Fruit fly (Drosophila melanogaster) whole organism, prepupa: ENCODE results near the gene CG12576.

Source experiments
- Blimp-1 ChIP-seq: fragments of 200-800 bp; sonication (Bioruptor generic); optimal IDR thresholded peaks from 3 replicates; lab custom pipeline; 2017; ENCODE audit warnings: missing biosample characterization, missing genetic modification characterization, mild to moderate bottlenecking, moderate library complexity, missing genetic modification reagents
- CG10631 ChIP-seq: fragments of 200-800 bp; sonication (Bioruptor generic); optimal IDR thresholded peaks from 2 replicates; lab custom pipeline; 2016; ENCODE audit warnings: missing biosample characterization, missing genetic modification characterization
- CG11294 ChIP-seq: fragments of 200-800 bp; sonication (Bioruptor generic); IDR thresholded peaks from 2 replicates; pipeline ENCODE4 v1.3.6; 2022; ENCODE audit warnings: missing biosample characterization, missing genetic modification characterization
- CG11762 ChIP-seq: fragments of 200-800 bp; sonication (Bioruptor generic); optimal IDR thresholded peaks from 3 replicates; lab custom pipeline; 2016; ENCODE audit warnings: missing biosample characterization, missing genetic modification characterization; ENCODE audit not compliant: insufficient read depth
- CG11902 ChIP-seq: fragments of 200-800 bp; sonication (Bioruptor generic); optimal IDR thresholded peaks from 3 replicates; lab custom pipeline; 2016; ENCODE audit warnings: missing biosample characterization, missing genetic modification characterization
- CG15336 ChIP-seq: fragments of 200-800 bp; sonication (Bioruptor generic); IDR thresholded peaks from 2 replicates; pipeline ENCODE4 v1.3.6; 2022; ENCODE audit warnings: missing biosample characterization, missing genetic modification characterization
- CG1621 ChIP-seq: fragments of 200-800 bp; sonication (Bioruptor generic); optimal IDR thresholded peaks from 3 replicates; lab custom pipeline; 2018; ENCODE audit warnings: missing biosample characterization, mild to moderate bottlenecking, missing genetic modification characterization
- CG16779 ChIP-seq: fragments of 200-800 bp; sonication (Bioruptor generic); optimal IDR thresholded peaks from 3 replicates; lab custom pipeline; 2017; ENCODE audit warnings: missing biosample characterization, mild to moderate bottlenecking, missing genetic modification characterization
- CG3032 ChIP-seq: fragments of 200-800 bp; optimal IDR thresholded peaks from 2 replicates; lab custom pipeline; 2019; ENCODE audit warnings: missing biosample characterization, mild to moderate bottlenecking, missing genetic modification characterization, moderate library complexity
- CG31627 ChIP-seq: fragments of 200-800 bp; sonication (Bioruptor generic); optimal IDR thresholded peaks from 3 replicates; lab custom pipeline; 2016; ENCODE audit warnings: missing biosample characterization, missing genetic modification characterization
- CG32006 ChIP-seq: fragments of 200-800 bp; sonication (Bioruptor generic); optimal IDR thresholded peaks from 3 replicates; lab custom pipeline; 2017; ENCODE audit warnings: missing biosample characterization, mild to moderate bottlenecking, missing genetic modification characterization
- CG34406 ChIP-seq: fragments of 200-800 bp; sonication (Bioruptor generic); optimal IDR thresholded peaks from 3 replicates; lab custom pipeline; 2016; ENCODE audit warnings: missing biosample characterization, missing genetic modification characterization
- CG3919 ChIP-seq: fragments of 200-800 bp; sonication (Bioruptor generic); optimal IDR thresholded peaks from 3 replicates; lab custom pipeline; 2016; ENCODE audit warnings: missing biosample characterization, missing genetic modification characterization
- CG6276 ChIP-seq: fragments of 200-800 bp; sonication (Bioruptor generic); optimal IDR thresholded peaks from 2 replicates; lab custom pipeline; 2017; ENCODE audit warnings: missing biosample characterization, mild to moderate bottlenecking, missing genetic modification characterization
- CG6808 ChIP-seq: fragments of 200-800 bp; sonication (Bioruptor generic); optimal IDR thresholded peaks from 3 replicates; lab custom pipeline; 2017; ENCODE audit warnings: missing biosample characterization, missing genetic modification characterization, mild to moderate bottlenecking, moderate library complexity, missing genetic modification reagents
- CG6854 ChIP-seq: fragments of 200-800 bp; sonication (Bioruptor generic); optimal IDR thresholded peaks from 2 replicates; lab custom pipeline; 2017; ENCODE audit warnings: missing biosample characterization, mild to moderate bottlenecking, missing genetic modification characterization
- CG8319 ChIP-seq: fragments of 200-800 bp; sonication (Bioruptor generic); optimal IDR thresholded peaks from 3 replicates; lab custom pipeline; 2016; ENCODE audit warnings: missing biosample characterization, missing genetic modification characterization
- CG9139 ChIP-seq: fragments of 200-800 bp; sonication (Bioruptor generic); optimal IDR thresholded peaks from 3 replicates; lab custom pipeline; 2017; ENCODE audit warnings: missing biosample characterization, mild to moderate bottlenecking, missing genetic modification characterization
- Eip75B ChIP-seq: fragments of 200-800 bp; sonication (Bioruptor generic); optimal IDR thresholded peaks from 3 replicates; lab custom pipeline; 2016; ENCODE audit warnings: missing biosample characterization, missing genetic modification characterization
- Eip78C ChIP-seq: fragments of 200-800 bp; sonication (Bioruptor generic); peaks from one replicate; lab custom pipeline; 2016; ENCODE audit warnings: missing biosample characterization, missing genetic modification characterization
- Eip93F ChIP-seq: fragments of 200-800 bp; sonication (Bioruptor generic); optimal IDR thresholded peaks from 2 replicates; lab custom pipeline; 2016; ENCODE audit warnings: missing biosample characterization, mild to moderate bottlenecking, missing genetic modification characterization
- Ets21C ChIP-seq: fragments of 200-800 bp; sonication (Bioruptor generic); optimal IDR thresholded peaks from 3 replicates; lab custom pipeline; 2016; ENCODE audit warnings: missing biosample characterization, missing genetic modification characterization
- Gug ChIP-seq: fragments of 200-800 bp; sonication (Bioruptor generic); IDR thresholded peaks from 2 replicates; pipeline ENCODE4 v1.3.6; 2022; ENCODE audit warnings: missing biosample characterization, missing genetic modification characterization
- Hr38 ChIP-seq: sonication (Bioruptor generic); optimal IDR thresholded peaks from 2 replicates; lab custom pipeline; 2016; ENCODE audit warnings: missing biosample characterization, missing genetic modification characterization
- Hr39 ChIP-seq: fragments of 200-800 bp; sonication (Bioruptor generic); optimal IDR thresholded peaks from 2 replicates; lab custom pipeline; 2016; ENCODE audit warnings: missing biosample characterization, missing genetic modification characterization
- Met ChIP-seq: fragments of 200-800 bp; sonication (Bioruptor generic); optimal IDR thresholded peaks from 3 replicates; lab custom pipeline; 2016; ENCODE audit warnings: missing biosample characterization, missing genetic modification characterization
- Smox ChIP-seq: fragments of 200-800 bp; sonication (Bioruptor generic); optimal IDR thresholded peaks from 3 replicates; lab custom pipeline; 2016; ENCODE audit warnings: missing biosample characterization, missing genetic modification characterization
- Sox102F ChIP-seq: fragments of 200-800 bp; sonication (Bioruptor generic); optimal IDR thresholded peaks from 2 replicates; lab custom pipeline; 2016; ENCODE audit warnings: missing biosample characterization, mild to moderate bottlenecking, missing genetic modification characterization
- Sox14 ChIP-seq: fragments of 200-800 bp; sonication (Bioruptor generic); optimal IDR thresholded peaks from 3 replicates; lab custom pipeline; 2016; ENCODE audit warnings: missing biosample characterization, missing genetic modification characterization
- Sox15 ChIP-seq: fragments of 200-800 bp; sonication (Bioruptor generic); optimal IDR thresholded peaks from 3 replicates; lab custom pipeline; 2016; ENCODE audit warnings: missing biosample characterization, missing genetic modification characterization
- achi ChIP-seq: fragments of 200-800 bp; sonication (Bioruptor generic); optimal IDR thresholded peaks from 3 replicates; lab custom pipeline; 2016; ENCODE audit warnings: missing biosample characterization, missing genetic modification characterization
- acj6 ChIP-seq: fragments of 200-800 bp; sonication (Bioruptor generic); optimal IDR thresholded peaks from 3 replicates; lab custom pipeline; 2016; ENCODE audit warnings: missing biosample characterization, missing genetic modification characterization
- dac ChIP-seq: fragments of 200-800 bp; sonication (Bioruptor generic); optimal IDR thresholded peaks from 2 replicates; lab custom pipeline; 2017; ENCODE audit warnings: missing biosample characterization, mild to moderate bottlenecking, missing genetic modification characterization
- dsx ChIP-seq: fragments of 200-800 bp; optimal IDR thresholded peaks from 3 replicates; lab custom pipeline; 2019; ENCODE audit warnings: missing biosample characterization, mild to moderate bottlenecking, missing genetic modification characterization, moderate library complexity; ENCODE audit not compliant: poor library complexity, severe bottlenecking
- eg ChIP-seq: fragments of 200-800 bp; sonication (Bioruptor generic); IDR thresholded peaks from 3 replicates; pipeline ENCODE4 v1.3.6; 2022; ENCODE audit warnings: missing biosample characterization, missing genetic modification characterization
- esn ChIP-seq: fragments of 200-800 bp; sonication (Bioruptor generic); optimal IDR thresholded peaks from 2 replicates; lab custom pipeline; 2016; ENCODE audit warnings: missing biosample characterization, mild to moderate bottlenecking, missing genetic modification characterization, moderate library complexity
- fd59A ChIP-seq: fragments of 200-800 bp; sonication (Bioruptor generic); optimal IDR thresholded peaks from 2 replicates; lab custom pipeline; 2017; ENCODE audit warnings: missing biosample characterization, mild to moderate bottlenecking, missing genetic modification characterization, missing genetic modification reagents
- fd85E ChIP-seq: fragments of 200-800 bp; sonication (Bioruptor generic); optimal IDR thresholded peaks from 3 replicates; lab custom pipeline; 2016; ENCODE audit warnings: missing biosample characterization, missing genetic modification characterization
- fkh ChIP-seq: fragments of 200-800 bp; sonication (Bioruptor generic); optimal IDR thresholded peaks from 3 replicates; lab custom pipeline; 2017; ENCODE audit warnings: missing biosample characterization, mild to moderate bottlenecking, missing genetic modification characterization, moderate library complexity
- lz ChIP-seq: fragments of 200-800 bp; sonication (Bioruptor generic); optimal IDR thresholded peaks from 3 replicates; lab custom pipeline; 2016; ENCODE audit warnings: missing biosample characterization, missing genetic modification characterization
- net ChIP-seq: fragments of 200-800 bp; sonication (Bioruptor generic); optimal IDR thresholded peaks from 3 replicates; lab custom pipeline; 2016; ENCODE audit warnings: missing biosample characterization, missing genetic modification characterization
- salr ChIP-seq, 2 experiments: fragments of 200-800 bp; sonication (Bioruptor generic); optimal IDR thresholded peaks; 3 replicates each; lab custom pipeline; 2016 to 2018; ENCODE audit warnings: missing biosample characterization in 2 of 2, missing genetic modification characterization in 2 of 2, mild to moderate bottlenecking in 1 of 2

Gene CG12576

dm6 chrX:22455509-22456179, 26.5 kb downstream of the CG12576 start, which contains the start of gene Usp2 (continued):
- TF ChIP-seq CG11294 (no peak), CG15336 (no peak), Eip93F (no peak), CG9139 (peak; percentile 4), CG6854 (GFP tag; lab: Kevin White, UChicago) (no peak), Hr39 (GFP tag; lab: Kevin White, UChicago) (peak; percentile 9), acj6 (GFP tag; lab: Kevin White, UChicago) (no peak), CG6808 (GFP tag; lab: Kevin White, UChicago) (no peak), Sox15 (no peak), Hr38 (no peak), CG3919 (no peak), CG16779 (tag; lab: Kevin White, UChicago) (no peak), CG31627 (GFP tag; lab: Kevin White, UChicago) (no peak), dac (no peak), CG10631 (peak; percentile 10), fd85E (GFP tag; lab: Kevin White, UChicago) (no peak), Met (no peak), CG6276 (peak; percentile 28), CG8319 (no peak), Sox14 (GFP tag; lab: Kevin White, UChicago) (peak; percentile 35), lz (no peak), CG3032 (tag; lab: Kevin White, UChicago) (no peak), fkh (GFP tag; lab: Kevin White, UChicago) (no peak), CG1621 (no peak), salr (GFP tag; optimal IDR thresholded peaks at IDR 0.05; lab: Kevin White, UChicago) (no peak)

dm6 chrX:22455023-22455422, 27.1 kb downstream of the CG12576 start, which contains the start of gene wap:
Gene wap, minus strand, starts transcription at chrX:22455422.
- TF ChIP-seq Hr38 = no peak
- no peak for TF ChIP-seq Met
- no peak for TF ChIP-seq CG11902 (GFP tag; lab: Kevin White, UChicago)
- no peak for TF ChIP-seq dac
- TF ChIP-seq CG34406 (GFP tag; lab: Kevin White, UChicago) = no peak
- no peak for TF ChIP-seq Eip75B (GFP tag; lab: Kevin White, UChicago)
- TF ChIP-seq fd59A (GFP tag; lab: Kevin White, UChicago) = no peak
- no peak for TF ChIP-seq lz
- TF ChIP-seq Smox (GFP tag; lab: Kevin White, UChicago) = no peak
- no peak for TF ChIP-seq Sox15
- TF ChIP-seq CG10631 = no peak
- no peak for TF ChIP-seq Eip78C (GFP tag; lab: Kevin White, UChicago)
- TF ChIP-seq Sox14 (GFP tag; lab: Kevin White, UChicago) = no peak
- TF ChIP-seq Ets21C = no peak
- no peak for TF ChIP-seq net (GFP tag; lab: Kevin White, UChicago)
- TF ChIP-seq Gug (GFP tag; lab: Robert Waterston, UW) = no peak
- TF ChIP-seq eg (GFP tag; lab: Robert Waterston, UW) = no peak
- TF ChIP-seq dsx (GFP tag; lab: Kevin White, UChicago) = no peak
- no peak for TF ChIP-seq CG11762 (GFP tag; lab: Kevin White, UChicago)

dm6 chrX:22449191-22449787, 32.9 kb downstream of the CG12576 start, which contains the start of the genes CG14615 and tilB:
Gene CG14615, minus strand, starts transcription at chrX:22449491.
Gene tilB, plus strand, starts transcription at chrX:22449737.
- TF ChIP-seq Sox15 (no peak), CG32006 (GFP tag; lab: Kevin White, UChicago) (no peak), fd59A (GFP tag; lab: Kevin White, UChicago) (no peak), Blimp-1 (GFP tag; lab: Kevin White, UChicago) (no peak), Eip78C (GFP tag; lab: Kevin White, UChicago) (no peak), esn (no peak), fd85E (GFP tag; lab: Kevin White, UChicago) (no peak), Eip75B (GFP tag; lab: Kevin White, UChicago) (no peak), CG1621 (no peak), achi (GFP tag; lab: Kevin White, UChicago) (no peak), Sox102F (GFP tag; lab: Kevin White, UChicago) (no peak), fkh (GFP tag; lab: Kevin White, UChicago) (no peak), Hr38 (no peak)
